Fruit fly (Drosophila melanogaster) whole organism, embryonic: ENCODE results near the gene upSET.
A peak's percentile ranks its signal among the peaks of the same experiment; 100 is the strongest.

Source experiments
- C15 ChIP-seq: fragments of 200-800 bp; sonication (Bioruptor generic); IDR thresholded peaks from 3 replicates; pipeline ENCODE4 v1.3.6; 2022; ENCODE audit warnings: missing biosample characterization, missing genetic modification characterization
- CG13424 ChIP-seq: fragments of 200-800 bp; sonication (Bioruptor generic); optimal IDR thresholded peaks from 2 replicates; lab custom pipeline; 2019; ENCODE audit warnings: missing biosample characterization, mild to moderate bottlenecking, missing genetic modification characterization, moderate library complexity
- CG13894 ChIP-seq: fragments of 200-800 bp; sonication (Bioruptor generic); optimal IDR thresholded peaks from 3 replicates; lab custom pipeline; 2018; ENCODE audit warnings: missing biosample characterization, mild to moderate bottlenecking, missing genetic modification characterization, moderate library complexity
- CG14441 ChIP-seq: fragments of 200-800 bp; sonication (Bioruptor generic); IDR thresholded peaks from 2 replicates; pipeline ENCODE4 v1.3.6; 2022; ENCODE audit warnings: missing biosample characterization, missing genetic modification characterization
- CG15696 ChIP-seq: fragments of 200-800 bp; sonication (Bioruptor generic); optimal IDR thresholded peaks from 2 replicates; lab custom pipeline; 2019; ENCODE audit warnings: missing biosample characterization, mild to moderate bottlenecking, missing genetic modification characterization, moderate library complexity
- CG2116 ChIP-seq: fragments of 200-800 bp; sonication (Bioruptor generic); optimal IDR thresholded peaks from 3 replicates; lab custom pipeline; 2018; ENCODE audit warnings: missing biosample characterization, mild to moderate bottlenecking, missing genetic modification characterization
- CG30403 ChIP-seq: fragments of 200-800 bp; sonication (Bioruptor generic); optimal IDR thresholded peaks from 3 replicates; lab custom pipeline; 2016; ENCODE audit warnings: missing biosample characterization, missing genetic modification characterization
- CG32767 ChIP-seq: fragments of 200-800 bp; sonication (Bioruptor generic); IDR thresholded peaks from 2 replicates; pipeline ENCODE4 v1.3.6; 2022; ENCODE audit warnings: missing biosample characterization, missing genetic modification characterization
- CG3838 ChIP-seq: fragments of 200-800 bp; sonication (Bioruptor generic); optimal IDR thresholded peaks from 3 replicates; lab custom pipeline; 2016; ENCODE audit warnings: missing biosample characterization, missing genetic modification characterization
- CG6254 ChIP-seq: fragments of 200-800 bp; sonication (Bioruptor generic); optimal IDR thresholded peaks from 3 replicates; lab custom pipeline; 2017; ENCODE audit warnings: mild to moderate bottlenecking, missing biosample characterization, missing genetic modification reagents, missing genetic modification characterization
- CG8478 ChIP-seq: fragments of >200 bp; optimal IDR thresholded peaks from 2 replicates; lab custom pipeline; 2018
- CG8924 ChIP-seq: fragments of 200-800 bp; optimal IDR thresholded peaks from 3 replicates; lab custom pipeline; 2019; ENCODE audit warnings: missing biosample characterization, mild to moderate bottlenecking, missing genetic modification characterization, moderate library complexity
- CG8944 ChIP-seq: fragments of 200-800 bp; sonication (Bioruptor generic); optimal IDR thresholded peaks from 3 replicates; lab custom pipeline; 2016; ENCODE audit warnings: missing biosample characterization, missing genetic modification characterization
- Chrac-16 ChIP-seq: fragments of 200-800 bp; sonication (Bioruptor generic); optimal IDR thresholded peaks from 3 replicates; lab custom pipeline; 2016; ENCODE audit warnings: missing biosample characterization, missing genetic modification characterization
- Drgx ChIP-seq: fragments of 200-800 bp; sonication (Bioruptor generic); IDR thresholded peaks from 2 replicates; pipeline ENCODE4 v1.3.6; 2022; ENCODE audit warnings: missing biosample characterization, missing genetic modification characterization
- Eip74EF ChIP-seq, 2 experiments: fragments of 200-800 bp in 1 of 2; fragments of >200 bp in 1 of 2; sonication (Bioruptor generic) in 1 of 2; optimal IDR thresholded peaks; 2 replicates each; lab custom pipeline; 2017 to 2019; ENCODE audit warnings: missing biosample characterization in 2 of 2, missing genetic modification characterization in 2 of 2, mild to moderate bottlenecking in 1 of 2, moderate library complexity in 1 of 2
- H15 ChIP-seq: fragments of 200-800 bp; sonication (Bioruptor generic); IDR thresholded peaks from 3 replicates; pipeline ENCODE4 v1.3.6; 2022; ENCODE audit warnings: missing biosample characterization, missing genetic modification characterization
- HLH54F ChIP-seq: fragments of 200-800 bp; sonication (Bioruptor generic); optimal IDR thresholded peaks from 3 replicates; lab custom pipeline; 2016; ENCODE audit warnings: missing biosample characterization, missing genetic modification characterization
- Max ChIP-seq: fragments of 200-800 bp; sonication (Bioruptor generic); optimal IDR thresholded peaks from 2 replicates; lab custom pipeline; 2016; ENCODE audit warnings: missing biosample characterization, mild to moderate bottlenecking, missing genetic modification characterization
- Med ChIP-seq: fragments of 200-800 bp; sonication (Bioruptor generic); peaks from one replicate; lab custom pipeline; 2016; ENCODE audit warnings: missing biosample characterization, missing genetic modification characterization, mild to moderate bottlenecking, inconsistent platforms, moderate library complexity
- Ptx1 ChIP-seq: fragments of 200-800 bp; sonication (Bioruptor generic); IDR thresholded peaks from 2 replicates; pipeline ENCODE4 v1.3.6; 2022; ENCODE audit warnings: missing biosample characterization, missing genetic modification characterization
- Ravus ChIP-seq: fragments of 200-800 bp; sonication (Bioruptor generic); IDR thresholded peaks from 2 replicates; pipeline ENCODE4 v1.3.6; 2022; ENCODE audit warnings: missing biosample characterization, missing genetic modification characterization
- Taf1 ChIP-seq: fragments of 200-800 bp; sonication (Bioruptor generic); IDR thresholded peaks from 2 replicates; pipeline ENCODE4 v1.3.6; 2022; ENCODE audit warnings: missing biosample characterization, missing genetic modification characterization
- Trl ChIP-seq, 3 experiments: fragments of >200 bp in 2 of 3; fragments of 200-800 bp in 1 of 3; sonication (Bioruptor generic) in 1 of 3; optimal IDR thresholded peaks; 2 replicates in 1 of 3; 3 replicates in 2 of 3; lab custom pipeline; 2016 to 2017; ENCODE audit warnings: missing biosample characterization in 1 of 3, missing genetic modification characterization in 1 of 3
- Xbp1 ChIP-seq: fragments of 200-800 bp; sonication (Bioruptor generic); optimal IDR thresholded peaks from 3 replicates; lab custom pipeline; 2016; ENCODE audit warnings: missing biosample characterization, mild to moderate bottlenecking, missing genetic modification characterization
- ac ChIP-seq: fragments of 200-800 bp; sonication (Bioruptor generic); optimal IDR thresholded peaks from 3 replicates; lab custom pipeline; 2017; ENCODE audit warnings: missing biosample characterization, mild to moderate bottlenecking, missing genetic modification characterization
- bowl ChIP-seq: fragments of 200-800 bp; sonication (Bioruptor generic); IDR thresholded peaks from 2 replicates; pipeline ENCODE4 v1.3.6; 2022; ENCODE audit warnings: missing biosample characterization, missing genetic modification characterization
- cad ChIP-seq: fragments of >200 bp; optimal IDR thresholded peaks from 2 replicates; lab custom pipeline; 2017; ENCODE audit warnings: missing biosample characterization, missing genetic modification characterization
- cas ChIP-seq: fragments of 200-800 bp; sonication (Bioruptor generic); IDR thresholded peaks from 2 replicates; pipeline ENCODE4 v1.3.6; 2022; ENCODE audit warnings: missing biosample characterization, missing genetic modification characterization
- chinmo ChIP-seq: fragments of 200-800 bp; sonication (Bioruptor generic); IDR thresholded peaks from 4 replicates; pipeline ENCODE4 v1.3.6; 2022; ENCODE audit warnings: missing biosample characterization, missing genetic modification characterization; ENCODE audit not compliant: partially characterized antibody
- esg ChIP-seq: fragments of 200-800 bp; sonication (Bioruptor generic); conservative IDR thresholded peaks from 2 replicates; pipeline ENCODE4 v1.3.6; 2022; ENCODE audit warnings: missing biosample characterization, missing genetic modification characterization
- fd3F ChIP-seq: fragments of 200-800 bp; sonication (Bioruptor generic); optimal IDR thresholded peaks from 2 replicates; lab custom pipeline; 2018; ENCODE audit warnings: missing biosample characterization, mild to moderate bottlenecking, missing genetic modification characterization, moderate library complexity
- gce ChIP-seq: fragments of 200-800 bp; sonication (Bioruptor generic); IDR thresholded peaks from 3 replicates; pipeline ENCODE4 v1.3.6; 2022; ENCODE audit warnings: missing biosample characterization, missing genetic modification characterization
- gt ChIP-seq: fragments of 200-800 bp; sonication (Bioruptor generic); IDR thresholded peaks from 2 replicates; pipeline ENCODE4 v1.3.6; 2022; ENCODE audit warnings: missing biosample characterization, missing genetic modification characterization
- lmd ChIP-seq: fragments of 200-800 bp; sonication (Bioruptor generic); IDR thresholded peaks from 2 replicates; pipeline ENCODE4 v1.3.6; 2022; ENCODE audit warnings: missing biosample characterization, missing genetic modification characterization
- nerfin-2 ChIP-seq: fragments of 200-800 bp; sonication (Bioruptor generic); IDR thresholded peaks from 2 replicates; pipeline ENCODE4 v1.3.6; 2022; ENCODE audit warnings: missing biosample characterization, missing genetic modification characterization; ENCODE audit not compliant: partially characterized antibody
- nmo ChIP-seq: fragments of 200-800 bp; sonication (Bioruptor generic); optimal IDR thresholded peaks from 2 replicates; lab custom pipeline; 2018; ENCODE audit warnings: missing biosample characterization, mild to moderate bottlenecking, missing genetic modification characterization, moderate library complexity
- otp ChIP-seq: fragments of 200-800 bp; sonication (Bioruptor generic); IDR thresholded peaks from 3 replicates; pipeline ENCODE4, ENCODE4 v1.3.6; 2022; ENCODE audit warnings: missing biosample characterization, missing genetic modification characterization
- pnt ChIP-seq: fragments of 200-800 bp; sonication (Bioruptor generic); optimal IDR thresholded peaks from 3 replicates; lab custom pipeline; 2016; ENCODE audit warnings: missing biosample characterization, missing genetic modification characterization
- psq ChIP-seq: fragments of 200-800 bp; sonication (Bioruptor generic); optimal IDR thresholded peaks from 2 replicates; lab custom pipeline; 2017; ENCODE audit warnings: missing biosample characterization, missing genetic modification characterization
- row ChIP-seq: fragments of 200-800 bp; sonication (Bioruptor generic); IDR thresholded peaks from 3 replicates; pipeline ENCODE4 v1.3.6; 2022; ENCODE audit warnings: missing biosample characterization, missing genetic modification characterization
- sc ChIP-seq, 3 experiments: fragments of >200 bp in 2 of 3; fragments of 200-800 bp in 1 of 3; sonication (Bioruptor generic) in 1 of 3; optimal IDR thresholded peaks; 2 replicates in 2 of 3; 3 replicates in 1 of 3; lab custom pipeline; 2017; ENCODE audit warnings: mild to moderate bottlenecking in 1 of 3, missing biosample characterization in 1 of 3, missing genetic modification characterization in 1 of 3, missing genetic modification reagents in 1 of 3
- sens ChIP-seq: fragments of 200-800 bp; sonication (Bioruptor generic); peaks from one replicate; lab custom pipeline; 2016; ENCODE audit warnings: missing biosample characterization, missing genetic modification characterization
- seq ChIP-seq: fragments of 200-800 bp; sonication (Bioruptor generic); IDR thresholded peaks from 2 replicates; pipeline ENCODE4 v1.3.6; 2022; ENCODE audit warnings: missing biosample characterization, missing genetic modification characterization
- stc ChIP-seq: fragments of 200-800 bp; sonication (Bioruptor generic); IDR thresholded peaks from 2 replicates; pipeline ENCODE4 v1.3.6; 2022; ENCODE audit warnings: missing biosample characterization, missing genetic modification characterization
- tio ChIP-seq: fragments of 200-800 bp; sonication (Bioruptor generic); optimal IDR thresholded peaks from 2 replicates; lab custom pipeline; 2017; ENCODE audit warnings: missing biosample characterization, missing genetic modification characterization, inconsistent platforms
- ttk ChIP-seq: fragments of 200-800 bp; sonication (Bioruptor generic); IDR thresholded peaks from 2 replicates; pipeline ENCODE4 v2.1.2; 2022; ENCODE audit warnings: missing biosample characterization, missing genetic modification characterization
- unc-4 ChIP-seq: fragments of 200-800 bp; sonication (Bioruptor generic); IDR thresholded peaks from 2 replicates; pipeline ENCODE4 v1.3.6; 2022; ENCODE audit warnings: missing biosample characterization, missing genetic modification characterization; ENCODE audit not compliant: partially characterized antibody
- wdn ChIP-seq: fragments of 200-800 bp; sonication (Bioruptor generic); IDR thresholded peaks from 2 replicates; pipeline ENCODE4 v1.3.6; 2022; ENCODE audit warnings: missing biosample characterization, missing genetic modification characterization
- zfh1 ChIP-seq: fragments of 200-800 bp; sonication (Bioruptor generic); IDR thresholded peaks from 3 replicates; pipeline ENCODE4 v1.3.6; 2022; ENCODE audit warnings: missing biosample characterization, missing genetic modification characterization
- zfh2 ChIP-seq: fragments of 200-800 bp; sonication (Bioruptor generic); optimal IDR thresholded peaks from 2 replicates; lab custom pipeline; 2016; ENCODE audit warnings: missing biosample characterization, missing genetic modification characterization

upSET gene

DNA sequence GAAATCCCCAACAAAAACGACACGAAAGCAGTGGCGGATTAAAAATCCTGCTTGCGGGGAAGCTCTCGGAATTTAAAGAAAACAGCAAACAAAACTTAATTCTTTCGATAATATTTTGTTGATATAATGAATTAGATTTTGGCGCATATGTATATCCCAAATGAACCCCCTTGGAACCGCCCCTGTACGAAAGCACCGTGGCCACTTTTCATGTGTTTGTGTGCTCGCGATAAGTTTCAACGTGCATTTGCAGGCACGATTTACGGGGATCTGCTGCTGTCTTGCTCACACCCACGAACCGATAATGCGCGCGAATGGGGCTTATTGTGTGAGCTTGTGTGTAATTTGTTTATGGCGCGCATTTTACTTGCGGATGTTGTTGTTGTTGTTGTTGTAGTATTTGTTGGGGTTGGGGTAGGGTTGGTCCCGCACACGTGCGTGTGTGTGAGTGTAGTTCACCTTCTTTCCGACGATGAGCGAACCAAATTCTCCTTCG, 3.1 kb downstream of the upSET start (continued):
- TF ChIP-seq CG13894 (peak; percentile 88), ttk (GFP tag; lab: Robert Waterston, UW) (peak; percentile 92), CG6254 (GFP tag; lab: Kevin White, UChicago) (peak; percentile 89), row (GFP tag; lab: Robert Waterston, UW) (peak; percentile 98), ac (GFP tag; lab: Kevin White, UChicago) (peak; percentile 43), zfh1 (peak; percentile 94), nmo (GFP tag; lab: Kevin White, UChicago) (peak; percentile 96), Xbp1 (GFP tag; lab: Kevin White, UChicago) (peak; percentile 97), gt (GFP tag; lab: Robert Waterston, UW) (peak; percentile 78), fd3F (GFP tag; lab: Kevin White, UChicago) (peak; percentile 96), cad (GFP tag; lab: Kevin White, UChicago) (no peak), CG2116 (GFP tag; lab: Kevin White, UChicago) (peak; percentile 58), Med (GFP tag; lab: Kevin White, UChicago) (peak; percentile 99), Eip74EF (GFP tag; optimal IDR thresholded peaks at IDR 0.05; lab: Kevin White, UChicago) (peak in 1 of 2 experiments; percentile 91), CG15696 (tag; lab: Kevin White, UChicago) (peak; percentile 68), esg (GFP tag; lab: Robert Waterston, UW) (peak; percentile 95), chinmo (GFP tag; lab: Robert Waterston, UW) (peak; percentile 100), nerfin-2 (GFP tag; lab: Robert Waterston, UW) (no peak; the same call in 1 of the 2 replicates), cas (peak; percentile 83), wdn (peak; percentile 87), sens (GFP tag; lab: Kevin White, UChicago) (peak; percentile 99), Max (GFP tag; lab: Kevin White, UChicago) (peak; percentile 92), Ravus (GFP tag; lab: Robert Waterston, UW) (peak; percentile 83), Chrac-16 (GFP tag; lab: Kevin White, UChicago) (peak; percentile 94), psq (GFP tag; lab: Kevin White, UChicago) (peak; percentile 85), CG30403 (GFP tag; lab: Kevin White, UChicago) (peak; percentile 97), CG8924 (tag; lab: Kevin White, UChicago) (peak; percentile 94), tio (GFP tag; lab: Kevin White, UChicago) (no peak), C15 (GFP tag; lab: Robert Waterston, UW) (peak; percentile 83; the same call in 2 of the 3 replicates), CG14441 (GFP tag; lab: Robert Waterston, UW) (peak; percentile 98), Taf1 (GFP tag; lab: Robert Waterston, UW) (peak; percentile 76), bowl (peak; percentile 93), Trl (optimal IDR thresholded peaks at IDR 0.05; lab: Kevin White, UChicago) (no peak), Trl (GFP tag; optimal IDR thresholded peaks at IDR 0.05; lab: Kevin White, UChicago) (peak; percentile 96), CG3838 (GFP tag; lab: Kevin White, UChicago) (peak; percentile 82), CG8478 (lab: Kevin White, UChicago) (no peak), CG32767 (peak; percentile 93), lmd (GFP tag; lab: Robert Waterston, UW) (peak; percentile 89), H15 (GFP tag; lab: Robert Waterston, UW) (peak; percentile 96), CG13424 (tag; lab: Kevin White, UChicago) (peak; percentile 97), sc (optimal IDR thresholded peaks at IDR 0.05; lab: Kevin White, UChicago) (no peak), sc (GFP tag; optimal IDR thresholded peaks at IDR 0.05; lab: Kevin White, UChicago) (peak; percentile 85), gce (peak; percentile 93), HLH54F (peak; percentile 96), zfh2 (peak; percentile 94), stc (peak; percentile 94), Ptx1 (GFP tag; lab: Robert Waterston, UW) (peak; percentile 91), otp (GFP tag; lab: Robert Waterston, UW) (peak; percentile 96), pnt (GFP tag; lab: Kevin White, UChicago) (peak; percentile 95), CG8944 (peak; percentile 96), Drgx (GFP tag; lab: Robert Waterston, UW) (peak; percentile 99), seq (GFP tag; lab: Robert Waterston, UW) (peak; percentile 94), unc-4 (0 out of 2 replicates have a peak, but pooled peaks have one; percentile 25)
